Fruit fly (Drosophila melanogaster) whole organism, embryonic: Measurements from ENCODE around the gene CG13893.
A peak's percentile ranks its signal among the peaks of the same experiment; 100 is the strongest.

Experiments used
- Awh ChIP-seq: fragments of 200-800 bp; sonication (Bioruptor generic); IDR thresholded peaks from 2 replicates; pipeline ENCODE4, ENCODE4 v1.3.6; 2022; ENCODE audit warnings: missing biosample characterization, missing genetic modification characterization
- CG13123 ChIP-seq: fragments of 200-800 bp; sonication (Bioruptor generic); optimal IDR thresholded peaks from 2 replicates; lab custom pipeline; 2016; ENCODE audit warnings: missing biosample characterization, missing genetic modification characterization
- CG15479 ChIP-seq: fragments of 200-800 bp; sonication (Bioruptor generic); optimal IDR thresholded peaks from 3 replicates; lab custom pipeline; 2019; ENCODE audit warnings: missing biosample characterization, mild to moderate bottlenecking, missing genetic modification characterization, moderate library complexity
- CG15514 ChIP-seq: fragments of 200-800 bp; sonication (Bioruptor generic); optimal IDR thresholded peaks from 3 replicates; lab custom pipeline; 2017; ENCODE audit warnings: missing biosample characterization, missing genetic modification characterization, mild to moderate bottlenecking, moderate library complexity, missing genetic modification reagents
- CG1603 ChIP-seq: fragments of 200-800 bp; sonication (Bioruptor generic); optimal IDR thresholded peaks from 2 replicates; lab custom pipeline; 2019; ENCODE audit warnings: missing biosample characterization, mild to moderate bottlenecking, missing genetic modification characterization, moderate library complexity
- CG1647 ChIP-seq: fragments of 200-800 bp; sonication (Bioruptor generic); optimal IDR thresholded peaks from 3 replicates; lab custom pipeline; 2016; ENCODE audit warnings: missing biosample characterization, missing genetic modification characterization
- CG17829 ChIP-seq: fragments of 200-800 bp; optimal IDR thresholded peaks from 2 replicates; lab custom pipeline; 2019; ENCODE audit warnings: missing biosample characterization, mild to moderate bottlenecking, missing genetic modification characterization, moderate library complexity
- CG18476 ChIP-seq: fragments of 200-800 bp; sonication (Bioruptor generic); optimal IDR thresholded peaks from 2 replicates; lab custom pipeline; 2016; ENCODE audit warnings: missing biosample characterization, mild to moderate bottlenecking, missing genetic modification characterization
- CG2202 ChIP-seq: fragments of 200-800 bp; sonication (Bioruptor generic); optimal IDR thresholded peaks from 2 replicates; lab custom pipeline; 2018; ENCODE audit warnings: missing biosample characterization, mild to moderate bottlenecking, missing genetic modification characterization
- CG2712 ChIP-seq: fragments of 200-800 bp; optimal IDR thresholded peaks from 3 replicates; lab custom pipeline; 2019; ENCODE audit warnings: missing biosample characterization, mild to moderate bottlenecking, missing genetic modification characterization, moderate library complexity
- CG3163 ChIP-seq: fragments of 200-800 bp; sonication (Bioruptor generic); optimal IDR thresholded peaks from 3 replicates; lab custom pipeline; 2016; ENCODE audit warnings: missing biosample characterization, missing genetic modification characterization
- CG6175 ChIP-seq: fragments of 200-800 bp; sonication (Bioruptor generic); IDR thresholded peaks from 3 replicates; pipeline ENCODE4 v1.3.6; 2022; ENCODE audit warnings: missing biosample characterization, missing genetic modification characterization
- CG7357 ChIP-seq: fragments of 200-800 bp; sonication (Bioruptor generic); IDR thresholded peaks from 3 replicates; pipeline ENCODE4 v1.3.6; 2022; ENCODE audit warnings: missing biosample characterization, missing genetic modification characterization
- CG9727 ChIP-seq: fragments of 200-800 bp; sonication (Bioruptor generic); optimal IDR thresholded peaks from 3 replicates; lab custom pipeline; 2017; ENCODE audit warnings: missing biosample characterization, mild to moderate bottlenecking, missing genetic modification characterization
- CHES-1-like ChIP-seq: fragments of 200-800 bp; sonication (Bioruptor generic); optimal IDR thresholded peaks from 2 replicates; lab custom pipeline; 2016; ENCODE audit warnings: missing biosample characterization, missing genetic modification characterization
- Chrac-16 ChIP-seq: fragments of 200-800 bp; sonication (Bioruptor generic); optimal IDR thresholded peaks from 3 replicates; lab custom pipeline; 2016; ENCODE audit warnings: missing biosample characterization, missing genetic modification characterization
- Deaf1 ChIP-seq: fragments of 200-800 bp; optimal IDR thresholded peaks from 3 replicates; lab custom pipeline; 2019; ENCODE audit warnings: missing biosample characterization, mild to moderate bottlenecking, missing genetic modification characterization, moderate library complexity
- GATAe ChIP-seq: fragments of 200-800 bp; sonication (Bioruptor generic); conservative IDR thresholded peaks from 2 replicates; pipeline ENCODE4 v1.3.6; 2022; ENCODE audit warnings: missing biosample characterization, missing genetic modification characterization
- Gug ChIP-seq: fragments of 200-800 bp; sonication (Bioruptor generic); IDR thresholded peaks from 4 replicates; pipeline ENCODE4 v1.3.6; 2022; ENCODE audit warnings: missing biosample characterization, missing genetic modification characterization
- HLH3B ChIP-seq: fragments of 200-800 bp; sonication (Bioruptor generic); IDR thresholded peaks from 2 replicates; pipeline ENCODE4 v1.3.6; 2022; ENCODE audit warnings: missing biosample characterization, missing genetic modification characterization
- Hr39 ChIP-seq: fragments of >200 bp; optimal IDR thresholded peaks from 2 replicates; lab custom pipeline; 2017
- Nf-YA ChIP-seq: fragments of 200-800 bp; sonication (Bioruptor generic); IDR thresholded peaks from 2 replicates; pipeline ENCODE4 v1.3.6; 2022; ENCODE audit warnings: missing biosample characterization, missing genetic modification characterization
- Oli ChIP-seq: fragments of 200-800 bp; sonication (Bioruptor generic); optimal IDR thresholded peaks from 2 replicates; lab custom pipeline; 2018; ENCODE audit warnings: missing biosample characterization, mild to moderate bottlenecking, missing genetic modification characterization, moderate library complexity
- Sin3A ChIP-seq: fragments of >200 bp; optimal IDR thresholded peaks from 2 replicates; lab custom pipeline; 2018
- Tbp ChIP-seq: fragments of >200 bp; optimal IDR thresholded peaks from 2 replicates; lab custom pipeline; 2018; ENCODE audit warnings: missing biosample characterization, missing genetic modification characterization
- Usf ChIP-seq: fragments of 200-800 bp; sonication (Bioruptor generic); optimal IDR thresholded peaks from 2 replicates; lab custom pipeline; 2017; ENCODE audit warnings: missing genotype, missing biosample characterization, missing genetic modification characterization
- Xrp1 ChIP-seq: fragments of 200-800 bp; sonication (Bioruptor generic); IDR thresholded peaks from 2 replicates; pipeline ENCODE4 v1.3.6; 2022; ENCODE audit warnings: missing biosample characterization, missing genetic modification characterization
- bbx ChIP-seq: fragments of 200-800 bp; sonication (Bioruptor generic); IDR thresholded peaks from 2 replicates; pipeline ENCODE4 v1.3.6; 2022; ENCODE audit warnings: missing biosample characterization, missing genetic modification characterization; ENCODE audit not compliant: partially characterized antibody
- br ChIP-seq: fragments of >200 bp; optimal IDR thresholded peaks from 2 replicates; lab custom pipeline; 2017
- cas ChIP-seq: fragments of 200-800 bp; sonication (Bioruptor generic); IDR thresholded peaks from 2 replicates; pipeline ENCODE4 v1.3.6; 2022; ENCODE audit warnings: missing biosample characterization, missing genetic modification characterization
- cg ChIP-seq: fragments of 200-800 bp; sonication (Bioruptor generic); optimal IDR thresholded peaks from 3 replicates; lab custom pipeline; 2019; ENCODE audit warnings: missing biosample characterization, mild to moderate bottlenecking, missing genetic modification characterization, moderate library complexity
- dan ChIP-seq: fragments of 200-800 bp; sonication (Bioruptor generic); IDR thresholded peaks from 2 replicates; pipeline ENCODE4 v1.3.6; 2022; ENCODE audit warnings: missing biosample characterization, missing genetic modification characterization
- esg ChIP-seq: fragments of 200-800 bp; sonication (Bioruptor generic); conservative IDR thresholded peaks from 2 replicates; pipeline ENCODE4 v1.3.6; 2022; ENCODE audit warnings: missing biosample characterization, missing genetic modification characterization
- eyg ChIP-seq: fragments of 200-800 bp; sonication (Bioruptor generic); optimal IDR thresholded peaks from 3 replicates; lab custom pipeline; 2016; ENCODE audit warnings: missing biosample characterization, missing genetic modification characterization
- fru ChIP-seq: fragments of >200 bp; optimal IDR thresholded peaks from 2 replicates; lab custom pipeline; 2017
- fu2 ChIP-seq: fragments of 200-800 bp; sonication (Bioruptor generic); optimal IDR thresholded peaks from 2 replicates; lab custom pipeline; 2016; ENCODE audit warnings: missing biosample characterization, missing genetic modification characterization
- gcm2 ChIP-seq: fragments of 200-800 bp; sonication (Bioruptor generic); optimal IDR thresholded peaks from 2 replicates; lab custom pipeline; 2016; ENCODE audit warnings: missing biosample characterization, missing genetic modification characterization
- grau ChIP-seq: fragments of 200-800 bp; optimal IDR thresholded peaks from 3 replicates; lab custom pipeline; 2019; ENCODE audit warnings: missing biosample characterization, mild to moderate bottlenecking, missing genetic modification characterization, moderate library complexity
- h ChIP-seq: fragments of >200 bp; optimal IDR thresholded peaks from 2 replicates; lab custom pipeline; 2017
- jumu ChIP-seq: fragments of 200-800 bp; sonication (Bioruptor generic); optimal IDR thresholded peaks from 3 replicates; lab custom pipeline; 2016; ENCODE audit warnings: missing biosample characterization, missing genetic modification characterization
- lilli ChIP-seq: fragments of 200-800 bp; sonication (Bioruptor generic); optimal IDR thresholded peaks from 3 replicates; lab custom pipeline; 2016; ENCODE audit warnings: missing biosample characterization, missing genetic modification characterization
- lola ChIP-seq, 3 experiments: fragments of >200 bp in 2 of 3; fragments of 200-800 bp in 1 of 3; sonication (Bioruptor generic) in 1 of 3; optimal IDR thresholded peaks; 2 replicates each; lab custom pipeline; 2017 to 2019; ENCODE audit warnings: missing biosample characterization in 3 of 3, missing genetic modification characterization in 3 of 3, mild to moderate bottlenecking in 1 of 3, moderate library complexity in 1 of 3
- nerfin-1 ChIP-seq: fragments of 200-800 bp; sonication (Bioruptor generic); optimal IDR thresholded peaks from 3 replicates; lab custom pipeline; 2019; ENCODE audit warnings: missing biosample characterization, mild to moderate bottlenecking, missing genetic modification characterization, moderate library complexity
- otp ChIP-seq: fragments of 200-800 bp; sonication (Bioruptor generic); IDR thresholded peaks from 3 replicates; pipeline ENCODE4, ENCODE4 v1.3.6; 2022; ENCODE audit warnings: missing biosample characterization, missing genetic modification characterization
- pita ChIP-seq: fragments of 200-800 bp; sonication (Bioruptor generic); optimal IDR thresholded peaks from 2 replicates; lab custom pipeline; 2017; ENCODE audit warnings: missing biosample characterization, mild to moderate bottlenecking, missing genetic modification characterization
- salm ChIP-seq: fragments of 200-800 bp; sonication (Bioruptor generic); optimal IDR thresholded peaks from 2 replicates; lab custom pipeline; 2018; ENCODE audit warnings: missing biosample characterization, mild to moderate bottlenecking, missing genetic modification characterization
- seq ChIP-seq: fragments of 200-800 bp; sonication (Bioruptor generic); IDR thresholded peaks from 2 replicates; pipeline ENCODE4 v1.3.6; 2022; ENCODE audit warnings: missing biosample characterization, missing genetic modification characterization
- slbo ChIP-seq: fragments of 200-800 bp; sonication (Bioruptor generic); IDR thresholded peaks from 2 replicates; pipeline ENCODE4 v1.3.6; 2022; ENCODE audit warnings: missing biosample characterization, missing genetic modification characterization
- sr ChIP-seq: fragments of 200-800 bp; sonication (Bioruptor generic); IDR thresholded peaks from 3 replicates; pipeline ENCODE4 v1.3.6; 2022; ENCODE audit warnings: missing biosample characterization, missing genetic modification characterization
- trh ChIP-seq: fragments of 200-800 bp; sonication (Bioruptor generic); optimal IDR thresholded peaks from 2 replicates; lab custom pipeline; 2016; ENCODE audit warnings: missing biosample characterization, missing genetic modification characterization
- vvl ChIP-seq: fragments of 200-800 bp; sonication (Bioruptor generic); IDR thresholded peaks from 2 replicates; pipeline ENCODE4 v1.3.6; 2022; ENCODE audit warnings: missing biosample characterization, missing genetic modification characterization
- zen2 ChIP-seq: fragments of 200-800 bp; sonication (Bioruptor generic); IDR thresholded peaks from 3 replicates; pipeline ENCODE4 v1.3.6; 2022; ENCODE audit warnings: missing biosample characterization, missing genetic modification characterization; ENCODE audit not compliant: partially characterized antibody

Gene CG13893

dm6 chr3L:614751-615424 is 11.1 kb upstream of the CG13893 start (continued):
- TF ChIP-seq Chrac-16 (GFP tag; lab: Kevin White, UChicago) (no peak), esg (no peak), eyg (no peak), CG1603 (tag; lab: Kevin White, UChicago) (peak; percentile 26), seq (GFP tag; lab: Robert Waterston, UW) (peak; percentile 26; the same call in 1 of the 2 replicates), br (lab: Kevin White, UChicago) (no peak), CG3163 (no peak), fu2 (no peak), Usf (GFP tag; lab: Kevin White, UChicago) (no peak), Hr39 (no peak), lilli (GFP tag; lab: Kevin White, UChicago) (no peak), Gug (GFP tag; lab: Robert Waterston, UW) (no peak), sr (peak; percentile 53; the same call in 2 of the 3 replicates), CG17829 (tag; lab: Kevin White, UChicago) (no peak), cg (GFP tag; lab: Kevin White, UChicago) (peak; percentile 31), Nf-YA (peak; percentile 55; the same call in 1 of the 2 replicates), dan (GFP tag; lab: Robert Waterston, UW) (no peak), Sin3A (lab: Kevin White, UChicago) (no peak), cas (GFP tag; lab: Robert Waterston, UW) (no peak), gcm2 (GFP tag; lab: Kevin White, UChicago) (no peak), otp (GFP tag; lab: Robert Waterston, UW) (peak; percentile 83), CG15479 (no peak), Awh (peak; percentile 77), salm (tag; lab: Kevin White, UChicago) (peak; percentile 38), fru (lab: Kevin White, UChicago) (no peak), jumu (GFP tag; lab: Kevin White, UChicago) (no peak), CG9727 (no peak), CG15514 (GFP tag; lab: Kevin White, UChicago) (peak; percentile 11), grau (tag; lab: Kevin White, UChicago) (no peak), Tbp (GFP tag; lab: Kevin White, UChicago) (no peak), vvl (GFP tag; lab: Robert Waterston, UW) (peak; percentile 42; the same call in 1 of the 2 replicates), CG18476 (GFP tag; lab: Kevin White, UChicago) (no peak), Oli (tag; lab: Kevin White, UChicago) (no peak), bbx (peak; percentile 46; the same call in 1 of the 2 replicates), Deaf1 (tag; lab: Kevin White, UChicago) (peak; percentile 43), trh (GFP tag; lab: Kevin White, UChicago) (no peak), h (lab: Kevin White, UChicago) (no peak), CG6175 (peak; percentile 43; the same call in 2 of the 3 replicates), HLH3B (GFP tag; lab: Robert Waterston, UW) (peak; percentile 49; the same call in 1 of the 2 replicates), CHES-1-like (GFP tag; lab: Kevin White, UChicago) (no peak), CG7357 (no peak), lola (GFP tag; optimal IDR thresholded peaks at IDR 0.05; lab: Kevin White, UChicago) (no peak), Xrp1 (GFP tag; lab: Robert Waterston, UW) (peak; percentile 63), zen2 (GFP tag; lab: Robert Waterston, UW) (no peak), CG2712 (tag; lab: Kevin White, UChicago) (peak; percentile 13), nerfin-1 (tag; lab: Kevin White, UChicago) (peak; percentile 63), CG2202 (tag; lab: Kevin White, UChicago) (peak; percentile 43), CG1647 (GFP tag; lab: Kevin White, UChicago) (no peak), pita (GFP tag; lab: Kevin White, UChicago) (no peak), slbo (GFP tag; lab: Robert Waterston, UW) (0 out of 2 replicates have a peak, but pooled peaks have one; percentile 20), CG13123 (GFP tag; lab: Kevin White, UChicago) (peak; percentile 9), GATAe (GFP tag; lab: Robert Waterston, UW) (no peak)
